Worm (Caenorhabditis elegans) whole organism, young adult: Measurements from ENCODE around the gene trcs-2.
A peak's percentile ranks its signal among the peaks of the same experiment; 100 is the strongest.

ENCODE experiments used
- B0035.1 ChIP-seq: sonication (generic microtip); optimal IDR thresholded peaks from 2 replicates; lab custom pipeline; 2016; ENCODE audit warnings: missing genetic modification characterization, mild to moderate bottlenecking, missing compliant biosample characterization, missing genotype, missing genetic modification reagents
- B0261.1 ChIP-seq: sonication (generic microtip); optimal IDR thresholded peaks from 2 replicates; lab custom pipeline; 2016; ENCODE audit warnings: mild to moderate bottlenecking, missing genetic modification characterization, moderate library complexity, missing compliant biosample characterization
- C06A6.2 ChIP-seq: fragments of 200-800 bp; sonication (Bioruptor generic); conservative IDR thresholded peaks from 2 replicates; pipeline ENCODE4 v1.3.6; 2022; ENCODE audit warnings: missing genetic modification characterization, missing compliant biosample characterization
- F22D6.2 ChIP-seq: sonication (generic microtip); optimal IDR thresholded peaks from 2 replicates; lab custom pipeline; 2016; ENCODE audit warnings: mild to moderate bottlenecking, missing genetic modification characterization, missing compliant biosample characterization
- F23B12.7 ChIP-seq: sonication (generic microtip); optimal IDR thresholded peaks from 2 replicates; lab custom pipeline; 2017; ENCODE audit warnings: missing genetic modification characterization, mild to moderate bottlenecking, missing compliant biosample characterization, antibody characterized with exemption, moderate library complexity; ENCODE audit not compliant: insufficient read depth
- F39B2.1 ChIP-seq: fragments of 200-800 bp; sonication (Bioruptor generic); IDR thresholded peaks from 2 replicates; pipeline ENCODE4 v1.3.6; 2022; ENCODE audit warnings: missing genetic modification reagents, missing genetic modification characterization, missing compliant biosample characterization
- F52B5.7 ChIP-seq: sonication (generic microtip); optimal IDR thresholded peaks from 2 replicates; lab custom pipeline; 2016; ENCODE audit warnings: mild to moderate bottlenecking, missing genetic modification characterization, missing compliant biosample characterization
- K11D2.4 ChIP-seq: fragments of 200-800 bp; sonication (Bioruptor generic); IDR thresholded peaks from 2 replicates; pipeline ENCODE4 v1.3.6; 2022; ENCODE audit warnings: missing genetic modification reagents, missing genetic modification characterization, missing compliant biosample characterization
- T07F8.4 ChIP-seq: sonication (generic microtip); optimal IDR thresholded peaks from 2 replicates; lab custom pipeline; 2016; ENCODE audit warnings: mild to moderate bottlenecking, missing genetic modification characterization, moderate library complexity, missing compliant biosample characterization
- Y53G8AR.9 ChIP-seq: fragments of 200-800 bp; sonication (Bioruptor generic); conservative IDR thresholded peaks from 2 replicates; pipeline ENCODE4 v1.3.6; 2022; ENCODE audit warnings: missing genetic modification reagents, missing genetic modification characterization, missing compliant biosample characterization
- Y79H2A.3 ChIP-seq: fragments of 200-800 bp; sonication (Bioruptor generic); conservative IDR thresholded peaks from 2 replicates; pipeline ENCODE4 v1.3.6; 2022; ENCODE audit warnings: missing genetic modification reagents, missing genetic modification characterization, missing compliant biosample characterization
- ZK185.1 ChIP-seq: sonication (generic microtip); optimal IDR thresholded peaks from 2 replicates; lab custom pipeline; 2016; ENCODE audit warnings: mild to moderate bottlenecking, missing genetic modification characterization, missing compliant biosample characterization; ENCODE audit not compliant: poor library complexity, severe bottlenecking
- akir-1 ChIP-seq: fragments of 200-800 bp; sonication (Bioruptor generic); optimal IDR thresholded peaks from 2 replicates; lab custom pipeline; 2018; ENCODE audit warnings: mild to moderate bottlenecking, missing genetic modification characterization, moderate library complexity, missing compliant biosample characterization
- atf-7 ChIP-seq: sonication (generic microtip); optimal IDR thresholded peaks from 2 replicates; lab custom pipeline; 2017; ENCODE audit warnings: mild to moderate bottlenecking, missing genetic modification characterization, missing compliant biosample characterization
- bed-2 ChIP-seq: fragments of 200-800 bp; sonication (Bioruptor generic); IDR thresholded peaks from 2 replicates; pipeline ENCODE4 v1.3.6; 2022; ENCODE audit warnings: missing genetic modification reagents, missing genetic modification characterization, missing compliant biosample characterization
- ccch-3 ChIP-seq: fragments of 200-800 bp; sonication (Bioruptor generic); optimal IDR thresholded peaks from 2 replicates; lab custom pipeline; 2018; ENCODE audit warnings: mild to moderate bottlenecking, missing genetic modification characterization, missing compliant biosample characterization
- cebp-1 ChIP-seq, 2 experiments: fragments of 200-800 bp in 1 of 2; sonication (Bioruptor generic) in 1 of 2; sonication (generic microtip) in 1 of 2; IDR thresholded peaks in 1 of 2; optimal IDR thresholded peaks in 1 of 2; 2 replicates each; pipeline versions ENCODE4 v1.3.6 to Lab custom; 2017 to 2022; ENCODE audit warnings: missing compliant biosample characterization in 2 of 2, missing genetic modification characterization in 2 of 2, mild to moderate bottlenecking in 1 of 2, missing genetic modification reagents in 1 of 2, moderate library complexity in 1 of 2
- ceh-40 ChIP-seq: fragments of 200-800 bp; sonication (Bioruptor generic); IDR thresholded peaks from 2 replicates; pipeline ENCODE4 v1.3.6; 2022; ENCODE audit warnings: missing genetic modification characterization, missing compliant biosample characterization
- die-1 ChIP-seq: sonication (generic microtip); optimal IDR thresholded peaks from 2 replicates; lab custom pipeline; 2016; ENCODE audit warnings: missing genotype, mild to moderate bottlenecking, missing genetic modification characterization, missing compliant biosample characterization
- dpff-1 ChIP-seq: sonication (generic microtip); optimal IDR thresholded peaks from 2 replicates; lab custom pipeline; 2017; ENCODE audit warnings: mild to moderate bottlenecking, missing genetic modification characterization, missing compliant biosample characterization
- egrh-3 ChIP-seq: fragments of 200-800 bp; sonication (Bioruptor generic); IDR thresholded peaks from 2 replicates; pipeline ENCODE4 v1.3.6; 2022; ENCODE audit warnings: missing genetic modification reagents, missing genetic modification characterization, missing compliant biosample characterization
- hmg-20 ChIP-seq: fragments of 200-800 bp; sonication (Bioruptor generic); IDR thresholded peaks from 2 replicates; pipeline ENCODE4 v1.3.6; 2022; ENCODE audit warnings: missing genetic modification reagents, missing genetic modification characterization, missing compliant biosample characterization
- hrde-1 ChIP-seq: sonication (generic microtip); optimal IDR thresholded peaks from 2 replicates; lab custom pipeline; 2016; ENCODE audit warnings: missing genetic modification characterization, mild to moderate bottlenecking, missing compliant biosample characterization, moderate library complexity, missing genotype, missing genetic modification reagents, borderline replicate concordance
- hsf-1 ChIP-seq: fragments of 200-800 bp; sonication (Bioruptor generic); IDR thresholded peaks from 2 replicates; pipeline ENCODE4 v1.3.6; 2022; ENCODE audit warnings: missing genetic modification reagents, missing genetic modification characterization, missing compliant biosample characterization
- lag-1 ChIP-seq: fragments of 200-800 bp; sonication (Bioruptor generic); IDR thresholded peaks from 2 replicates; pipeline ENCODE4 v1.3.6; 2022; ENCODE audit warnings: missing genetic modification reagents, missing genetic modification characterization, missing compliant biosample characterization
- let-607 ChIP-seq, 2 experiments: fragments of 200-800 bp in 1 of 2; sonication (Bioruptor generic) in 1 of 2; sonication (generic microtip) in 1 of 2; optimal IDR thresholded peaks; 2 replicates each; lab custom pipeline; 2016 to 2018; ENCODE audit warnings: mild to moderate bottlenecking in 2 of 2, missing compliant biosample characterization in 2 of 2, missing genetic modification characterization in 2 of 2, moderate library complexity in 2 of 2, missing genotype in 1 of 2
- lin-26 ChIP-seq: fragments of 200-800 bp; sonication (Bioruptor generic); IDR thresholded peaks from 2 replicates; pipeline ENCODE4 v1.3.6; 2022; ENCODE audit warnings: missing genetic modification reagents, missing genetic modification characterization, missing compliant biosample characterization
- lin-35 ChIP-seq, 3 experiments: fragments of 150-350 bp in 2 of 3; sonication (generic microtip) in 1 of 3; optimal IDR thresholded peaks; 2 replicates each; lab custom pipeline; 2014 to 2018; ENCODE audit warnings: missing biosample characterization in 3 of 3, missing genetic modification characterization in 3 of 3, missing genetic modification reagents in 3 of 3
- lir-1 ChIP-seq: fragments of 200-800 bp; sonication (Bioruptor generic); conservative IDR thresholded peaks from 2 replicates; pipeline ENCODE4 v1.3.6; 2022; ENCODE audit warnings: missing genetic modification reagents, missing genetic modification characterization, missing compliant biosample characterization
- mel-28 ChIP-seq: sonication (generic microtip); optimal IDR thresholded peaks from 2 replicates; lab custom pipeline; 2016; ENCODE audit warnings: borderline replicate concordance, mild to moderate bottlenecking, missing genetic modification characterization, missing compliant biosample characterization
- nfya-1 ChIP-seq: sonication (generic microtip); optimal IDR thresholded peaks from 2 replicates; lab custom pipeline; 2017; ENCODE audit warnings: antibody characterized with exemption, missing compliant biosample characterization, missing genetic modification characterization, borderline replicate concordance; ENCODE audit not compliant: insufficient read depth
- nfya-2 ChIP-seq: fragments of 200-800 bp; sonication (Bioruptor generic); IDR thresholded peaks from 2 replicates; pipeline ENCODE4 v1.3.6; 2022; ENCODE audit warnings: missing genetic modification reagents, missing genetic modification characterization, missing compliant biosample characterization
- nhr-90 ChIP-seq: sonication (generic microtip); optimal IDR thresholded peaks from 2 replicates; lab custom pipeline; 2016; ENCODE audit warnings: missing genotype, mild to moderate bottlenecking, missing genetic modification characterization, missing compliant biosample characterization
- pha-4 ChIP-seq: fragments of 150-350 bp; sonication (generic microtip); optimal IDR thresholded peaks from 2 replicates; lab custom pipeline; 2014; ENCODE audit warnings: missing biosample characterization, missing genetic modification reagents, missing genetic modification characterization
- repo-1 ChIP-seq: sonication (generic microtip); optimal IDR thresholded peaks from 2 replicates; lab custom pipeline; 2017; ENCODE audit warnings: mild to moderate bottlenecking, missing genetic modification characterization, missing compliant biosample characterization
- snpc-1.1 ChIP-seq: sonication (generic microtip); optimal IDR thresholded peaks from 2 replicates; lab custom pipeline; 2017; ENCODE audit warnings: missing genetic modification characterization, mild to moderate bottlenecking, missing compliant biosample characterization, antibody characterized with exemption, moderate library complexity, missing genotype, missing genetic modification reagents; ENCODE audit not compliant: insufficient read depth
- snpc-4 ChIP-seq, 5 experiments: fragments of 150-350 bp in 1 of 5; sonication (generic microtip) in 4 of 5; optimal IDR thresholded peaks; 2 replicates each; lab custom pipeline; 2014 to 2018; ENCODE audit warnings: missing genetic modification characterization in 5 of 5, missing biosample characterization in 3 of 5, antibody characterized with exemption in 2 of 5, mild to moderate bottlenecking in 2 of 5, missing compliant biosample characterization in 2 of 5, missing genotype in 2 of 5, moderate library complexity in 2 of 5, missing genetic modification reagents in 1 of 5
- sptf-2 ChIP-seq: fragments of 200-800 bp; sonication (Bioruptor generic); optimal IDR thresholded peaks from 2 replicates; lab custom pipeline; 2018; ENCODE audit warnings: mild to moderate bottlenecking, missing genetic modification characterization, missing compliant biosample characterization
- tlf-1 ChIP-seq: fragments of 200-800 bp; sonication (Bioruptor generic); optimal IDR thresholded peaks from 2 replicates; lab custom pipeline; 2018; ENCODE audit warnings: mild to moderate bottlenecking, missing genetic modification characterization, missing compliant biosample characterization
- unc-130 ChIP-seq: sonication (generic microtip); optimal IDR thresholded peaks from 2 replicates; lab custom pipeline; 2016; ENCODE audit warnings: missing genetic modification reagents, missing genetic modification characterization, missing compliant biosample characterization
- zim-3 ChIP-seq: sonication (generic microtip); optimal IDR thresholded peaks from 2 replicates; lab custom pipeline; 2017; ENCODE audit warnings: mild to moderate bottlenecking, missing genetic modification characterization, moderate library complexity, missing compliant biosample characterization
- ztf-22 ChIP-seq: fragments of 200-800 bp; sonication (Bioruptor generic); optimal IDR thresholded peaks from 2 replicates; lab custom pipeline; 2018; ENCODE audit warnings: mild to moderate bottlenecking, missing genetic modification characterization, moderate library complexity, missing compliant biosample characterization
- ztf-26 ChIP-seq: sonication (generic microtip); optimal IDR thresholded peaks from 2 replicates; lab custom pipeline; 2017; ENCODE audit warnings: missing genetic modification characterization, missing compliant biosample characterization
- ztf-6 ChIP-seq: fragments of 200-800 bp; sonication (Bioruptor generic); IDR thresholded peaks from 2 replicates; pipeline ENCODE4 v1.3.6; 2022; ENCODE audit warnings: missing genetic modification reagents, missing genetic modification characterization, missing compliant biosample characterization

Gene trcs-2

ce11 chrII:8747246-8747938, 25.1 kb downstream of the trcs-2 start (continued):
- TF ChIP-seq F22D6.2 (peak; percentile 34), C06A6.2 (GFP tag; lab: Robert Waterston, UW) (peak; percentile 50), lin-26 (GFP tag; lab: Robert Waterston, UW) (peak; percentile 88), cebp-1 (GFP tag; IDR thresholded peaks at IDR 0.05; lab: Robert Waterston, UW) (peak; percentile 51; the same call in 1 of the 2 replicates), cebp-1 (tag; optimal IDR thresholded peaks at IDR 0.05; lab: Kevin White, UChicago) (peak; percentile 86), F39B2.1 (no peak), hmg-20 (GFP tag; lab: Robert Waterston, UW) (peak; percentile 36; the same call in 1 of the 2 replicates), F52B5.7 (tag; lab: Kevin White, UChicago) (peak; percentile 85), Y53G8AR.9 (peak; percentile 93), ztf-22 (peak; percentile 62), ZK185.1 (peak; percentile 4), hrde-1 (tag; lab: Kevin White, UChicago) (no peak), bed-2 (GFP tag; lab: Robert Waterston, UW) (no peak), lin-35 (GFP tag; optimal IDR thresholded peaks at IDR 0.05; lab: Kevin White, UChicago) (peak in 1 of 3 experiments; percentile 55), nfya-1 (tag; lab: Kevin White, UChicago) (no peak), atf-7 (tag; lab: Kevin White, UChicago) (peak; percentile 2), lir-1 (GFP tag; lab: Robert Waterston, UW) (peak; percentile 5; the same call in 1 of the 2 replicates), snpc-1.1 (tag; lab: Kevin White, UChicago) (no peak), ccch-3 (GFP tag; lab: Kevin White, UChicago) (no peak), T07F8.4 (peak; percentile 6), egrh-3 (GFP tag; lab: Robert Waterston, UW) (no peak), akir-1 (peak; percentile 19), snpc-4 (GFP tag; optimal IDR thresholded peaks at IDR 0.05; lab: Kevin White, UChicago) (no peak), snpc-4 (tag; optimal IDR thresholded peaks at IDR 0.05; lab: Kevin White, UChicago) (peak in 1 of 4 experiments; percentile 25), lag-1 (GFP tag; lab: Robert Waterston, UW) (no peak), nhr-90 (peak; percentile 88), K11D2.4 (peak; percentile 78), F23B12.7 (tag; lab: Kevin White, UChicago) (no peak), B0261.1 (no peak), B0035.1 (tag; lab: Kevin White, UChicago) (peak; percentile 62), ztf-26 (tag; lab: Kevin White, UChicago) (no peak), hsf-1 (GFP tag; lab: Robert Waterston, UW) (no peak), Y79H2A.3 (no peak; the same call in 1 of the 2 replicates), tlf-1 (GFP tag; lab: Kevin White, UChicago) (peak; percentile 90), nfya-2 (GFP tag; lab: Robert Waterston, UW) (no peak), ceh-40 (GFP tag; lab: Robert Waterston, UW) (peak; percentile 55; the same call in 1 of the 2 replicates), unc-130 (no peak), die-1 (tag; lab: Kevin White, UChicago) (peak; percentile 40), pha-4 (no peak), let-607 (tag; optimal IDR thresholded peaks at IDR 0.05; lab: Kevin White, UChicago) (peak; percentile 39 to 41), repo-1 (tag; lab: Kevin White, UChicago) (peak; percentile 98), dpff-1 (no peak), ztf-6 (GFP tag; lab: Robert Waterston, UW) (no peak), zim-3 (tag; lab: Kevin White, UChicago) (no peak), mel-28 (tag; lab: Kevin White, UChicago) (peak; percentile 12), sptf-2 (no peak)
